Fruit fly (Drosophila melanogaster): ENCODE measurements around the gene Pdha.

The Pdha gene

dm6 chrX:4678913-4679812 lies 22.9 kb upstream of the Pdha start, which contains the start of gene fzr (continued):
- TF ChIP-seq sr (GFP tag; IDR thresholded peaks at IDR 0.05) (no peak), Aef1 (GFP tag; IDR thresholded peaks at IDR 0.05) (peak; percentile 35; the same call in 1 of the 3 replicates), CG8089 (GFP tag; optimal IDR thresholded peaks at IDR 0.05) (no peak), CG1233 (GFP tag; optimal IDR thresholded peaks at IDR 0.05) (no peak), Atf6 (GFP tag; IDR thresholded peaks at IDR 0.05) (no peak), CTCF (GFP tag; optimal IDR thresholded peaks at IDR 0.05) (no peak), sima (GFP tag; optimal IDR thresholded peaks at IDR 0.05) (no peak), BEAF-32 (GFP tag; optimal IDR thresholded peaks at IDR 0.05) (peak; percentile 32), Fer1 (GFP tag; optimal IDR thresholded peaks at IDR 0.05) (no peak), onecut (GFP tag; IDR thresholded peaks at IDR 0.05) (no peak), pnt (GFP tag; optimal IDR thresholded peaks at IDR 0.05) (no peak), Nf-YA (GFP tag; IDR thresholded peaks at IDR 0.05) (no peak), CG15011 (GFP tag; optimal IDR thresholded peaks at IDR 0.05) (no peak), CG17568 (GFP tag; optimal IDR thresholded peaks at IDR 0.05) (peak; percentile 15), luna (GFP tag; optimal IDR thresholded peaks at IDR 0.05) (no peak), cg (GFP tag; optimal IDR thresholded peaks at IDR 0.05) (peak; percentile 48), E2f2 (GFP tag; IDR thresholded peaks at IDR 0.05) (peak; percentile 12; the same call in 1 of the 2 replicates), pho (GFP tag; optimal IDR thresholded peaks at IDR 0.05) (no peak), Doc3 (GFP tag; IDR thresholded peaks at IDR 0.05; ENCODE audit: partially characterized antibody) (no peak), CG15514 (GFP tag; optimal IDR thresholded peaks at IDR 0.05) (no peak), otp (GFP tag; IDR thresholded peaks at IDR 0.05) (no peak), Elba2 (GFP tag; optimal IDR thresholded peaks at IDR 0.05) (peak; percentile 88), prd (optimal IDR thresholded peaks at IDR 0.05) (no peak), prd (GFP tag; IDR thresholded peaks at IDR 0.05) (no peak), Asciz (GFP tag; optimal IDR thresholded peaks at IDR 0.05) (no peak), Dp (GFP tag; optimal IDR thresholded peaks at IDR 0.05) (peak; percentile 15), CG7928 (GFP tag; optimal IDR thresholded peaks at IDR 0.05) (no peak), kah (GFP tag; optimal IDR thresholded peaks at IDR 0.05) (no peak), CG10565 (GFP tag; optimal IDR thresholded peaks at IDR 0.05) (no peak), Hr39 (optimal IDR thresholded peaks at IDR 0.05) (no peak), CG30020 (tag; optimal IDR thresholded peaks at IDR 0.05) (peak; percentile 14), her (GFP tag; optimal IDR thresholded peaks at IDR 0.05) (no peak), Pdp1 (GFP tag; optimal IDR thresholded peaks at IDR 0.05) (peak in 1 of 2 experiments; percentile 32), CG7372 (GFP tag; IDR thresholded peaks at IDR 0.05) (no peak), pros (GFP tag; optimal IDR thresholded peaks at IDR 0.05) (peak; percentile 49), CG13296 (GFP tag; optimal IDR thresholded peaks at IDR 0.05) (no peak), ewg (GFP tag; optimal IDR thresholded peaks at IDR 0.05) (no peak), CG11085 (GFP tag; IDR thresholded peaks at IDR 0.05) (no peak), stc (GFP tag; IDR thresholded peaks at IDR 0.05) (no peak), CG4854 (GFP tag; optimal IDR thresholded peaks at IDR 0.05) (no peak), Trl (optimal IDR thresholded peaks at IDR 0.05) (peak; percentile 72 to 74), Trl (GFP tag; optimal IDR thresholded peaks at IDR 0.05) (no peak), CG6272 (GFP tag; IDR thresholded peaks at IDR 0.05) (no peak), Dad (GFP tag; optimal IDR thresholded peaks at IDR 0.05) (no peak), CG33213 (GFP tag; optimal IDR thresholded peaks at IDR 0.05) (no peak), ci (GFP tag; IDR thresholded peaks at IDR 0.05) (peak; percentile 53; the same call in 2 of the 3 replicates), crp (GFP tag; optimal IDR thresholded peaks at IDR 0.05) (peak; percentile 50 to 88), CG4360 (GFP tag; IDR thresholded peaks at IDR 0.05) (peak; percentile 93), esg (GFP tag; conservative IDR thresholded peaks at IDR 0.05) (no peak), CG34224 (GFP tag; IDR thresholded peaks at IDR 0.05; ENCODE audit: partially characterized antibody) (no peak), CG6654 (GFP tag; optimal IDR thresholded peaks at IDR 0.05) (no peak)
